Fruit fly (Drosophila melanogaster) Kc167 (cell line): Measurements from ENCODE around the gene CG9123.

Source experiments
- Myc ChIP-seq: fragments of >200 bp; optimal IDR thresholded peaks from 2 replicates; lab custom pipeline; 2017; ENCODE audit warnings: missing external identifiers
- Sin3A ChIP-seq: fragments of >200 bp; optimal IDR thresholded peaks from 2 replicates; lab custom pipeline; 2018; ENCODE audit warnings: missing external identifiers
- h ChIP-seq: fragments of >200 bp; optimal IDR thresholded peaks from 3 replicates; lab custom pipeline; 2018; ENCODE audit warnings: missing external identifiers
- insv ChIP-seq: fragments of >200 bp; optimal IDR thresholded peaks from 3 replicates; lab custom pipeline; 2018; ENCODE audit warnings: missing external identifiers
- psq ChIP-seq: fragments of >200 bp; optimal IDR thresholded peaks from 2 replicates; lab custom pipeline; 2017; ENCODE audit warnings: missing external identifiers
- ttk ChIP-seq: sonication (Bioruptor generic); optimal IDR thresholded peaks from 2 replicates; lab custom pipeline; 2017; ENCODE audit warnings: missing external identifiers

The CG9123 gene

dm6 chrX:15342017-15342416, at the start of gene CG9123:
CG9123 (minus strand) TSS chrX:15342117.
- TF ChIP-seq psq (lab: Kevin White, UChicago) (no peak), h (lab: Kevin White, UChicago) (no peak), Sin3A (lab: Kevin White, UChicago) (no peak), insv (no peak), Myc (no peak), ttk (no peak)

DNA sequence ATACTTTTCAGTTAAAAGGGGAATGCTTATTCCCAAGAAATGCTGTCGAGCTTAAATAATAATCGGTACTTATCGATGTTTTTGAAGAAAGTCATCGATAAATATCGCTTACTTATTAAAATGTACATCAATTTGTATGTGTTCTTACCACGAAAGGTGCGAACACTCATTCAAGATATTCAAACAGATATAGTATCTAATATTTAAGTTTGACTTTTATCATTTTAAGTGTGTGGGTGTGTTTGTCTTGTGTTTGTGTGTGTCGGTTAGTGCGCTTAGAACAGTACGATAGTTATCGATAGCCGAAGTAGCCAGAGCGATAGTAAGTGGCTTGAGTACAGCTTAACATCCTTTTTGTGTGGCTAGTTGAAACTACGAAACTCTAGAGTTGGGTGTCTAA, 45.4 kb upstream of the CG9123 start:
- TF ChIP-seq psq (lab: Kevin White, UChicago): no peak
- no peak for TF ChIP-seq Myc
- no peak for TF ChIP-seq ttk
- TF ChIP-seq Sin3A (lab: Kevin White, UChicago): no peak
- no peak for TF ChIP-seq insv
- TF ChIP-seq h (lab: Kevin White, UChicago): no peak

DNA sequence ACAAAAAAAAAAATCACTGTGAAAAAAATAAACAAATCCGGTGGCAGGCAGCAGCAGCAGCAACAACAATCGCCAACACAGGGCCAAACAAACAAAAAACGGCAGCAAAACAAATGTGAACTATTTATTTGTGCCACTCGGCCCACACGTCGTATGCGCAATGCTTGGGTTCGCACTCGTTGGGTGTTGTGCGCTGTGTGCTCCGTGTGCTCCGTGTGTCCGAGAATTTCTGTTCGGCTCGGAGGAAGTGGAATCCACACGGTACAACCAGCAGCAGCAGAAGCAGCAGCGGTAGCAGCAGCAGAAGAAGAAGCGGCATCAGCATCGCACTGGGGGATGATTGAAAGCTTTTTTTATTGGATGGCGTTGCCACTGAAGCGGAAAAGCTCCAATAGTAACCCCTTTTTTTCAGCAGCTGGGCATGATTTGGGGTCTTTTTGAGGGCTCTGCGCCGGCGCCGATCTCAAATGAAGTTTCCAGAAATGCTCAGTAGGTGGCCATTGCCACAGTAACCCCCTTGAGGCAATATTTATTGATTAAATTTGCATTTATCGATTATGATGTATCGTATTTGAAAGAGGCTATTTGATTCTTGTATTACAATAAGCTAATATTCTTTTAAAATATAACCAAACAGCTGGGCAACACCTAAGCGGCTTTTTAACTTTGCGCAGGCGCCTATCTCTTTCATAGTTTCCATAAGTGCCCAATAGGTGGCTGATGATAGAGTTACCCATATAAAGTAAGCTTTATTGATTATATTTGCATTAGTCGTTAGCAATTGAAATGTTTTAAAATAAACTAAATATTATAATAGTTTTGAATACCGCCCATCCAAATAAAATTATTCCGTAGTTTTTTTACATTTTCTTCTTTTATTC, 43.5 kb upstream of the CG9123 start, which contains the start of gene CG9164:
Gene CG9164, minus strand, starts transcription at position 266 of the 881 bp plus-strand sequence.
- TF ChIP-seq Myc (no peak), psq (lab: Kevin White, UChicago) (no peak), ttk (no peak), Sin3A (lab: Kevin White, UChicago) (no peak), insv (no peak), h (lab: Kevin White, UChicago) (no peak)

DNA sequence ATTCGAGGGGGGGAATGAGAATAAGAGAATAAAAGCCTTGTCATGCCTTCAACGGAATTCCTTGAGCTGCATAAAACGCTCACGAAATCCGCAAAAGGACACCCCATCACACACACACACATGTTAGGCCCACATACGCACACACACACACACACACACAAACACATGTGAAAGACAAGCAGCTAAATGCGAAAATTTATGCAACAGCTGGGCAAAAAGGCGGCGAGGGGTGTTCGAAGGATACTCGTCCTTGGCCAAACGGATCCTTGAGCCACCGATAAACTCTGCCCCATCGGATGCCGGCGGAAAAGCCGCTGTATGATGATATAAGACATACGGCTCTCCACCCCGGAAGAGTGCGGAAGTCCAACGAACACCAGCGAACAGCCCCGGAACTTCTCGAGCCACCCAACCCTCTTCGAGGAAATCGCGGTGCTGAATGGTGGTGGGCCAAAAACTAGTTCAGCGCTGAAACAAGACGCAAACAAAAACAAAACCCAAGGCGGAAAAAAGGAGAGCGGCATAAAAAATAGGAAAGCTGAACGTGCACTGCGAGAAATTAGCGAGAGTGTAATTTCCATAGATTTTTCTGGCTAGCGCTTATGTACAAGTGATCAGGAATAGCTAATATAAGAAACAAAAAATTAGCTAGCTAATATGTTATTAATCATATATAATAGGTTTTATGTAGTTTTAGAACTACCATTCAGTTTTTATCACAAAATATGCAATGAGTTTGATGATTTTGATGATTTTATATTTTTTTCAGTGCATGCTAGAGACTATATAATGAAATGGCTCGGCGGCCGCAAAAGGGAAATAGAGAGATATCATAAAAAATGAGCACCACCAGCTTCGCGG, 41.8 kb upstream of the CG9123 start:
- TF ChIP-seq Myc: no peak
- TF ChIP-seq h (lab: Kevin White, UChicago): no peak
- TF ChIP-seq insv: no peak
- TF ChIP-seq Sin3A (lab: Kevin White, UChicago): no peak
- no peak for TF ChIP-seq ttk
- TF ChIP-seq psq (lab: Kevin White, UChicago): no peak

- TF ChIP-seq ttk: no peak
- TF ChIP-seq Myc: no peak
- TF ChIP-seq h (lab: Kevin White, UChicago): no peak
- no peak for TF ChIP-seq psq (lab: Kevin White, UChicago)
- TF ChIP-seq Sin3A (lab: Kevin White, UChicago): no peak
- TF ChIP-seq insv: no peak
Observed at dm6 chrX:15380207-15380606, 38.3 kb upstream of the CG9123 start.

- TF ChIP-seq psq (lab: Kevin White, UChicago): no peak
- TF ChIP-seq Sin3A (lab: Kevin White, UChicago): no peak
- TF ChIP-seq h (lab: Kevin White, UChicago): no peak
Observed at dm6 chrX:15379014-15379491, 37.1 kb upstream of the CG9123 start, which contains the start of gene acj6. acj6 (minus strand) TSS chrX:15379064.

DNA sequence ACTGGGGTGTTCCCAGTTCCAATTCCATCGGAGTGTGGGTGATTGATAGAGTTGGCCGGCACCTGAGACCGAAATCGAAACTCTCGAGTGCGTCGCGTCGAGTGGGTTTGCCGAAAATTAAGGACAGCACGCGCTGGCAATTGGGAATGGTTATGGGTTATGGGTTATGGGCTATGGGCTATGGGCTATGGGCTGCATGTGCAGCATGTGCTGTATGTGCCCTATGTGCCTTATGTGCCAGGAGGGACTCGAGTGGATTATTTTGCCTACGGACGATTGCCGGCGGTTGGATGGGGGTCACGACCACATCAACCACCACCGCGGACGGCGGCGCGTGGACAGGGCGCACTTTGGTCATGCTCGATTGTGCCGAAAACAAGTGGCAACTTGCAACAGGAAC, 28.2 kb upstream of the CG9123 start:
- TF ChIP-seq ttk (no peak), insv (no peak), psq (lab: Kevin White, UChicago) (no peak), h (lab: Kevin White, UChicago) (no peak), Sin3A (lab: Kevin White, UChicago) (no peak), Myc (no peak)

- TF ChIP-seq h (lab: Kevin White, UChicago): no peak
- no peak for TF ChIP-seq psq (lab: Kevin White, UChicago)
- no peak for TF ChIP-seq ttk
Observed at dm6 chrX:15364467-15364866, 22.6 kb upstream of the CG9123 start.

DNA sequence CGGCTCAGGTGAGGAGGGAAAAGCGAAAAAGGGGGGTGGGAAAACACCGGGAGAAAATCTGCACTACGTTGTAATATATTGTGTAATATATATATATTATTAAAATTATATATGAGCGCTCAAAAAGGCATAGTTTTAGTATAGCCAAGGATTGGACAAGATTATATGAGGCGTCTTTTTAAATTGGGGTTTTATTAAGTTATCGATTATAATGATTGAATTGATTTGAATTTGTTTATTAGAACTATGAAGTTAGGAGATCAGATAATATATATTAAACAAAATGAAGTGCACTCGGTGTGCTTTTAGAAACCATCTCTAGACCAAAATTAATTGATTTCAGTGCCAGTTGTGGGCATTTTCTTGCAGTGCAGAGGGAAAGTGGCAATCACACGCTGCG, 21.7 kb upstream of the CG9123 start:
- TF ChIP-seq ttk: no peak

dm6 chrX:15360961-15361360, 19.0 kb upstream of the CG9123 start, which contains the start of gene Pp1-13C:
Pp1-13C (minus strand) TSS chrX:15361061.
- TF ChIP-seq psq (lab: Kevin White, UChicago) (no peak), ttk (no peak)

DNA sequence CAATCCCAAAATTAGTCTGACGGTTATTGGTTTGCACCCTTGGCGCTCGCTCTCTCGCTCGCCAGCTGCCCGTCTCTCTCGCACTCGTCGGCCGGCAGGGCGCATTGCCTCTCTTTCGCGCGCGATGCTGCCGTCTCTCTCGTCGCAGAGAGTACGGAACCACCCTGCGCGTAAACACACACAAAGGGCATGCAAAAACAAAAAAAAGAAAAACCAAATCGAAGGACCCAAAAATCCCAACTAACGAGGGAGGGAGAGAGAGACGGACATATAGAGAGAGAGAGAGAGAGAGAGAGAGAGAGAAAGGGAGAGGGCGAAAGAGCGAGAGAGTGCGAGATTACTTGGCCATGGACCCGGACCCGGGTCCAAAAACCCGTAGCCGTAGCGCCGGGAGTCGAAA, 14.5 kb upstream of the CG9123 start:
- TF ChIP-seq ttk (no peak), Sin3A (lab: Kevin White, UChicago) (no peak), Myc (no peak), psq (lab: Kevin White, UChicago) (no peak), insv (no peak)

DNA sequence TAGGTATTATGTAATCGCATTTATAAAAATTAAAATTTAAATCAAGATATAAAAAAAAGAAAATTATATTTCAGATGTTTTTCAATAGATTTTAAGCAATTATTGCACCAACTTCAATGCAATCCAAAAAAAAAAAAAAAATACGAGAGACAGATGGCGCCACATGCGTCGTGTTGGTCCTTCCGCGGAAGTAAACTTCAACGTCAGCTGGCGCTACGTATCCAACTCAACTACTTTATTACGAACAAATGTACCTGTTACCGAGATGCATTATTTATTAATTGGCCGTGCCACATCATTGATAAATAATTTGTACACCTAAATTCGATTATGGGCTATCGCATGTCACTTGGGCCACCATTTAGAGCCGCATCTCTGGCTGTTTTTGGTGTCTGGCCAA, 11.7 kb upstream of the CG9123 start:
- TF ChIP-seq Myc: no peak
- TF ChIP-seq psq (lab: Kevin White, UChicago): no peak
- TF ChIP-seq ttk: no peak
- no peak for TF ChIP-seq Sin3A (lab: Kevin White, UChicago)
- TF ChIP-seq h (lab: Kevin White, UChicago): no peak
- TF ChIP-seq insv: no peak

DNA sequence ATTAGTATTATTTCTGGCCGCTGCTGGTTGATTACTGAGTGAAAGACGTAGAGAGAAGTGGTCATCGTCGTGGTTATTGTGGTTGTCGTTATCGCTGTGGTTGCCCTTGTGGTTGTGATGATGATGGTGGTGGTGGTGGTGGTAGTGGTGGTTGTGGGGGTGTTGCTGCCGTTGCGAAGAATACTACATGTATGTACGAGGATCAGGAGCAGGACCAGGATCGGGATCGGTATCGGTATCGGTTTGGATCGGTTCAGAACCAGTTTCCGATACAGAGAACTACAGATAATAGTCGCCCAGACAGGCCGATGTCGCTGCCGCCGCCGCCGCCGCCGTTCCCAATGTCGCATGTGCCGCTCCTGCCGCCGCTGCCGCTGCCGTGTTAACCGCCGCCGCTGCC, 10.8 kb upstream of the CG9123 start:
- TF ChIP-seq insv: no peak
- no peak for TF ChIP-seq psq (lab: Kevin White, UChicago)
- TF ChIP-seq h (lab: Kevin White, UChicago): no peak
- no peak for TF ChIP-seq Myc
- TF ChIP-seq Sin3A (lab: Kevin White, UChicago): no peak
- TF ChIP-seq ttk: no peak
